Fruit fly (Drosophila melanogaster) S2 (cell line): ENCODE measurements around the gene Prm.

Experiments used
- CG8478 ChIP-seq: fragments of >200 bp; optimal IDR thresholded peaks from 2 replicates; lab custom pipeline; 2018
- CTCF ChIP-seq, 2 experiments: fragments of >200 bp; optimal IDR thresholded peaks; 2 replicates each; lab custom pipeline; 2018

Prm gene

DNA sequence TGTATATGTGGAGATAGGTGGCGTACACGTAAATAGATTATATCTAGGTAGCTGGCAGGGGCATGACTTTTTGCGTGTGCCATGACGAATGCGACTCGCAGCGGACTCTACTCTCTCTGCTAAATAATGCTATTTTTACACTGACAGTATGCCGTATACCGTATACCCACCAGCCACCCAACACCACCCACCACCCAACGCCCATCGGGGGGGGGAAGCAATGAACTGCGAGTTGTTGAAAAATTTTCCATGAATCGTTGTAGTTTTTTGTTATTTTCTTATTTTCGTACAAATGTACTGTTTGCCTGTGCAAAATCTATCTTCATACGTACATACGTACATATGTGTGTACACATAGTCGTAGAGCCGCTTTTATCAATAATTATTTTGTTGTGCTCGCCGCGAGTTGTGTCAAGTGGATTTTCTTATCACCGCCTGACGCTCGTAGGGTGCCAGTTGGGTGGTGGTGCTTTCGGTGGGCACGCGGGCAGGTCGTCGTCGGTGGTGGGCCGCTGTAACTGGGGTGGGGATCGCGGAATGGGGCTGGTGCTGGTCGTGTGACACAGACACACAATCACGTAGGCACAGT, 45.0 kb downstream of the Prm start:
- no peak for TF ChIP-seq CG8478 (lab: Kevin White, UChicago)
- no peak for TF ChIP-seq CTCF (optimal IDR thresholded peaks at IDR 0.05; lab: Kevin White, UChicago)

DNA sequence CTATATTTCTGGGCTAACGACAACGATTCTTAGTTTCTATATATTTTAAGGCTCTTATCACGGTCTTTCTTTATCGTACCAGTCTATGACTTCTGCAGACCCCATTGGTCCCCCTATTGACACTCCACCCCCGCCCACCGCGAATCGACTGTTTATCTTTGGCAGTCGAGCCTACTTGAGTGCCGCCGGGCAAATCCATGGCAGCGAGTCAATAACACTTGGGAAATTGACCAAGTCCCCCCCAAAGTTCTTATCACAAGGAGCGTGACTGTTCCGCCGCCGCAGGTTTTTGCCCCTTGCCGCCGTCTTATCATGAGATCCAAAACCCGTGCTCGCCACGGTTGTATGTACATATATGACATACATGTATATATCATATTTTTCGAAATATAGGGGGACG, 45.5 kb downstream of the Prm start:
- TF ChIP-seq CG8478 (lab: Kevin White, UChicago) (no peak), CTCF (optimal IDR thresholded peaks at IDR 0.05; lab: Kevin White, UChicago) (no peak)

DNA sequence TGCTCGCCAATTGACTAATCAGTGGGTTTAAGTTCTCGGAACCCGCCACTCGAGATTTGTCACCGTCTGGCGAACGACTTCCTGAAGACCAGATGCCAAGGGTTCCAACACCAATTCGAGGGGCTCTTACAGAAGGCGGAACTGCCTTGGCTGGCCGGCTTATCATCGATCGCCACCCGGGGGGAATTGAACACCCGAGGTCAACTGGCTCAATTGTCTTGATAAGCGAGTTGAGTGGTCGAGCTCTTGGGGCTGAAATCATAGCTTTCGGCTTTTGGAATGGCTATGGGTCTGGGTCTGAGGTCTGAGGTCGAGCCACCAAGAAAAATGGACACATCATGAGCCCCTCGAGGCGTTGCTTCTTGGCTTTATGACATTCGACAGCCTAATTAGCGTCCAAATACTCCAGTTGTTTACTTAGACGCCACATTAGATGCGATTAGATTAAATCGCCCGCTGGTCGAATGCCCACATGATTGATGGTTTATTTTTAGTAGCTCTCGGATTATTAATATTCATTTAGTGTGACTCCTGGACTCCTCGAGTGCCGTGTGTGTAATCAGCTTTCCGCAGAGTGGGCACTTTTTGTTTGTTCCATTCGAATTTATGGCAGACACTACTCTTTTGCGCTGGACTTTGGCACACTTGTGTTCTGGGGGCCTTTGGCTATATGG, 46.5 kb downstream of the Prm start:
- no peak for TF ChIP-seq CG8478 (lab: Kevin White, UChicago)
- TF ChIP-seq CTCF (optimal IDR thresholded peaks at IDR 0.05; lab: Kevin White, UChicago) = no peak

DNA sequence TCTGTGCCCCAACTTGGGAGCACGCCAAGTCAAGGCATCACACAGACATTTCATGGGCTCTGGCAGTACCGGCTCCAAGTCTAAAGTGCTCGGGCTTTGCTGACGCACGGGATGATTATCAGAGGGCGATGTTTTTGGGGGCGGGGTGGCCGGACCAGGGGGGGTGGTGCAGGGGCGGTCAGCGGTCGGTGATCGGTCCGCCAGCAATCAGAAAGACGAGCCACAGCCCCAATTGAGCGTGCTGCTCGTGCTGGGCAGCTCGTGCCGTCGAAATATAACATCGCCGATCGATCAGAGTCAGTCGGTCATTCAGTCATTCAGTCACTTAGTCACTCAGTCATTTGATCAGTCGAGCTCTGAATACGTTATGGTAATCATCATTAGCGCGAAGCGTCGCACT, 47.2 kb downstream of the Prm start:
- TF ChIP-seq CTCF (optimal IDR thresholded peaks at IDR 0.05; lab: Kevin White, UChicago) = no peak
- no peak for TF ChIP-seq CG8478 (lab: Kevin White, UChicago)

DNA sequence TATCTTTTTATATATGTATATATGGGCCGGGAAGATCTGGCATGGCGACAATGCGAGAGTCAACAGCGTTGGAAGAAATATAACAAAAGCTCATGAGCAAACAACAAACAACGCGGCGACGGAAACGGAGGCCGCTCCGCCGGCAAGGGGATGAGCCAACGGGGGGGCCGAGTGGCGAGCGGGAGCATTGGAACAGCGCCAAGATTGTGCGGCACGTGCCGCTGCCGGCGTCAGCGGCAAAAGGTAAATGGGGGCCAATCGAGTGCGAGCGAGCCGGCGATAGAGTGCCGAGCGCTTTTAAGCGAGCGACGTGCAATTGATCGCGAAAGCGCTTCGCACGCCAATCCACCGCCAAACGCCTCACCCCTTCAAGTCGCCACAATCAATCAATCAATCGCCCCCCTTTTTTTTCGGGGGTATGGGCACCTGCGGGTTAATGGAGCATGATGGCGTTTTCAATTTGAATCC, 48.6 kb downstream of the Prm start:
- TF ChIP-seq CTCF (optimal IDR thresholded peaks at IDR 0.05; lab: Kevin White, UChicago) = no peak
- no peak for TF ChIP-seq CG8478 (lab: Kevin White, UChicago)

DNA sequence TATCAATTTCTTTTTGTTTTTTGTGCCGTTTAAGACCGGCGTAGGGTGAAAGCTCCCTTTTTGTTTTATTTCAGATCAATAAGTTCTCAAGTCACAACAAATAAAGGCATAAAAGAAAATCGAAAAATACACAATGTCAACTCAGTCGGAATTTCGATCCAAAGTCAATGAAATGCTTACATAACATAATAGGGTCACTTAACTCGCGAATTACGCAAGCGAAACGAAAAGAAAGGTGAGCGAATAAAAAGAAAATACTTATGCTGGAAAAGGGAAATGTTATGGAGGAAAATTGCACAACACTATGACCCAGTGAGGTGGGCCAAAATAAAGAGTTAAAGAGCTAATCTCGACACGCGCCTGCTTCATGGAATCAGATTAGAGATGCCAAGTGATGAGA, 49.2 kb downstream of the Prm start:
- no peak for TF ChIP-seq CG8478 (lab: Kevin White, UChicago)
- TF ChIP-seq CTCF (optimal IDR thresholded peaks at IDR 0.05; lab: Kevin White, UChicago) = no peak

DNA sequence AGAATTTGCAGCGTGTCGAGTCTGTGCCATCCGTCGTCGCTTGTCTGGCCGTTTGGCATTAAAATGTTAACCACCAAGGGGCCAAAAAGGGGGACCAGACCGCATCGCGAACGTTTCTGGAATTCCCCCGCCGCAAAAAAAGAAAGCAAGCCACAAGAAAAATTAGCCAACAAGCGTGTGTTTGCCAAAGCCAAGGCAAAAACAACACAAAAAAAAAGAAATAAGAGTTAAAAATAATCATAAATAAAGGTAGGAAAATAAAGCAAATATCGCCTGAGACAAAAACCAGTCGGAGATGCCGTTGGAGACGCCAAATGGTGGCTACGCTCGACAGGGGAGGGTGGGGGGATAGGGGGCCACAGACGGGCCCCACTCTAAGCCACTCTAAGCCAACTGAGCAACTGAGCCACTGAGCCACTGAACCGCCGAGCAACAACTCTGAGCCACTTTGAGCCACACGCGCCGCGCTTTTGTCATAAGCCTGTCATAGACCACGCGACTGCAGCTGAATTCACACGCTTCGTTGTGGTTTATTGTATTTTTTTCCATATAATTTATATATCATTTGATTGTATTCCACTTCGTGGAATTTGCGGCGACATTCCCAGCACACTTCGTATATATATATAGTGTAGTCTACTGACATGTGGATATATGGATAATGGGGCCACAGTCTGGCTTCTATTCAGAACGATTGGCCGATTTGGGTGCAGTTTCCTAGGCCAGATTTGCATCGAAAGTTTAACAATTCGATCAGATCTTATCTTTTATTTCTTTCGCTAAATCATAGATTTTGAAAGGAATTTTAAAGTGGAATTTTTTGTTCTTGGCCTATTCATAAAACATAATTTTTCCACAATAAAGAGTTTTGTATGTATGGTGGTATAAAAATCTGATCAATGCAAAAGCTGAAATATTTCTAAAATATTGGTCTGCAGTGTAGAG, 51.3 kb downstream of the Prm start:
- no peak for TF ChIP-seq CG8478 (lab: Kevin White, UChicago)
- TF ChIP-seq CTCF (optimal IDR thresholded peaks at IDR 0.05; lab: Kevin White, UChicago) = no peak

DNA sequence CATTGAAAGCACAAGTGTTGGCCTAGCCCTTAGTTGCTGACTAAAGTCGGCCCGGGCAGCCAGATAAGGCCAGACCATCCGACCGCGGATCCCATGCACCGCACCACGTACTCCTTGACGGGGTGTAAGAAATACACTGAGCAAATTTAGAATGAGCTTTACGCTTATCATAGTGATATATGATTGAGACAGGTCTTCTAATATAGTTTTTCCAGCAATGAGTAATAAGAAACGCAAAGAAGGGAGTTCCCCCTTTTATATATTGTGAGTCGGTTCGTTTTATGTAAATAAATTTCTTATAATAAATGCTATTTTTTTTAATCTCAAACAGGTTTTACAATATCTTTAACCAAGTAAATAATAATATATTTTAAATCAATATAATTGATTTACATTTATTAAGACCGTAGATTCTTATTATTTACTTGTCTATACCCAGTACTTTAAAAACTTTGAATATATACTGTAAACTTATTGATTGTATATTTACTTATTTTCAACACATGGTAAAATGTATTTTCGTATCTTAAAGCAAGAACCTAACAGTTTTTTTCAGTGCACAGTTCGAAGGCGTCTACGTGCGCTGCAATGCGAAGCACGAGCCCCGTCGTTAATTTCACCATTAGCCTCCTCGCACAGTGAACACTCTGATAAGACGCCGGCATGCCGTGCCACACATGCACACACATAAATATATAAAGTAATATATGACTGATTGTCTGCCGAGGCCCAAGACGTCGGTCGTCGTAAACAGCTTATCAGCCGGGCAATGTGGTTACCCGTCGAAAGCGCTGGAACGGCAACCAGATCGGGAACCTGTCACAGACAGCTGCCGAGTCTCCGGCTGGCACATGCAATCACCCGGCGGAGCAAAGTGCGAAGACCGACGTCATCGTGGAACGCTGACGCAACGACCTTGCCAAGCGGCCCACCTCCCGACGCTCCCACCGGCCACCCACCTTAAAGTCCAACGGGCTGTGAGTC, 52.9 kb downstream of the Prm start:
- TF ChIP-seq CTCF (optimal IDR thresholded peaks at IDR 0.05; lab: Kevin White, UChicago) (no peak), CG8478 (lab: Kevin White, UChicago) (no peak)

DNA sequence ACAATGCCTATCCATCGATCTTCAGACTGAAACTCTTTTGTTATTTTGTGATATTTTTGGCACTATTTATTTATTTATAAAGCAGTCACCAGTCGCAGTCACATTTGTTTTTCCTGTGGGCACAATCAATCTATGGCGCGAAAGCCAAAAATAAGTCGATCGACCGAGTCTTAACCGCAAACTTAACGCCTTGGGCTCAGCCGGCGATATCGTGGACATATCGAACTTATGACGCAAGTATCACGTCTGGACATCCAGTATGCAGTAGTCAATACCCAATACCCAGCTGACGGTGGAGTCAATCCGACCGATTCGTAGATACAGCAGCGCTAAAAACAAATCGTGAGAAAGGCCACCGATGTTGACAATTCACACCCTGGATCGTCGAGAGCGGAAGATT, 54.5 kb downstream of the Prm start:
- TF ChIP-seq CG8478 (lab: Kevin White, UChicago) (no peak), CTCF (optimal IDR thresholded peaks at IDR 0.05; lab: Kevin White, UChicago) (no peak)

DNA sequence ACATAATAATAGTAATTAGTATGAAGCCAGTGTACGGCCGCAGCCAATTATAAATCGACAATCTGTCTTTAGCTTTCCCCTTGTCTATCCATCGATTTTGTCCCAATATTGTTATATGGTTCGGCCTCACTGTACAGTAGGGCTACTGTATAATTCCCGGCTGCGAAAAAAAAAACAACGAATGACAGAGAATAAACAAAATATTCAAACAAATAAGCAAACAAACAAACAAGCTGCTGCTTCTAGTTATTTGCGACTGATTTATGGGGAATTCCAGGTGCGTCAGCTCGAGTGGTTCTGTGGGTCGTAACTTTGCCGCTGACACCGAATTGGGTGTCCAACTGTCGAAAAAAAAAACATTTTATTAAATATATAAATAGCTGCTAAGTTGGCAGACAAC, 55.4 kb downstream of the Prm start:
- TF ChIP-seq CTCF (optimal IDR thresholded peaks at IDR 0.05; lab: Kevin White, UChicago) (no peak), CG8478 (lab: Kevin White, UChicago) (no peak)

DNA sequence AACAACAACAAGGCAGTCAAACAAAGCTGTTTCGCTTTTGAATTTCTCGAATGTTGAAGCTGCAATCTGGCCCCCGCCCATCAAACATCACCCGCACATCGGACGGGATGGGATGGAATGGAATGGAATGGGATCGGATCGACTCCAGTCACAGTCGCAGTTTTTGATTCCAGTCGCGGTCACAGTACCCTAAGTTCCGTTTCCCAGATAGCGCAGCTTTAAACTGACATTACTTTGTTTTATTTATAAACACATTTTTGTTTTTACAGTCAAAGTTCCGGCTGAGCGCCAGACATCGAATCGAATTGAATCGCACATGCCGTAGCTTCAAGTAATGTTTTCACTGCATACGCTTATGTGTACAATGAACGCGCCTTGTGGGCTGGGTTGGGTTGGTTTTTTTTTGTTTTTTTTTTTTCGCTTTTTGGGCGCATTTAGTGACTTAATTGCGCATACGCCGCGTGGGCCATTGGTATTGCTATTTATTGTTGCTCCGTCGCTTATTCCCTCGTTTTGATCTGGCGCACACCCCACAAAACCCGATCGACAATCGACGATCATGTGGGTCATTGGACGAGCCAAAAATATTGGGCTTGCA, 56.3 kb downstream of the Prm start:
- TF ChIP-seq CTCF (optimal IDR thresholded peaks at IDR 0.05; lab: Kevin White, UChicago) (no peak), CG8478 (lab: Kevin White, UChicago) (no peak)

DNA sequence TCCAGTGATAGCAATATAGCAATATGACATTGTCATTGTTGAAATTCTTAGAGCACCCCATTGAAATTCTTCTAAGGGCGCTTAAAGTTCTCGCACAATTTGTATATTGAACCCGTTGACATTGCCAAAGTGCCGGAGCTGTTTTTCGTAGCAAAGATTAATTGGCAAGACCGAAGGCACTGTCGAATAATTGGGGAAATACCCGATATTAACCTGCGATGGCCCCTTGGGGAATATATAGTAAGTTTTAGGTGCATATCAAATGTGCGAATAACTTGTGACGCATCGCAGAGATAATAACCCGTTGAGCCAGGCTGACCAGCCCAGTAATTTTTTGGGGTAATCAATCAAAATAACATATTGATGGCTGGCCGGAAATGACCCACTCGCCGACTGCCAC, 58.5 kb downstream of the Prm start:
- TF ChIP-seq CTCF (optimal IDR thresholded peaks at IDR 0.05; lab: Kevin White, UChicago) = no peak
- TF ChIP-seq CG8478 (lab: Kevin White, UChicago) = no peak

DNA sequence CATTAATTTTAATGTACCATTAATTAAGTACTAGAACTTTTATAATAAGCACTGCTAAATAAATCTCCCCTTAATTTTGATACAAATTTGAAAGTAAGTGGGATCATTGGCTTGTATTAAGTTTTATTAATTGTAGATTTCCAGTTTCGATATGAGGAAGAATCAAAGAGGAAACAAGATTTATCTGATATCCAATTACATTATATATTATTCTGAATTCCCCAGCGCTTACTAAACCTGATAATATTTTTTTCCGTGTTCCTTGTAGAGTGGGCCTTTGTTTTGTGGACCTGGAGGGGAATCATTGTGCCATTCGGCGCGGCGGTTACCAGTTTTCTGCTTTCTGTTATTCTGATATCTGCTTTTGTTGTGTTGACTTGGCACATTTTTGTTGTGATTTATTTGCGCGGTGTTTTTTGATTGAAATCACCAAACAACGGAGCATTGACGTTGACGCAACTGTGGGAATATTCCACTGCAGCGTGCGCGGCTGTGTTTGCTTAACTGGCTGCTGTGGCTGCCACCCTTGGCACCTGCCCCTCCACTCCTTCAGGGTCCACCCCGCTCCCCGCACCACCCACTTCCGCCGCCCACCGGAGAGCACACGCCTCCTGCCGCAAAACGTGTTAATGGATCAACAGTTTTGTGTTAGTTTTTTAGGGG, 60.6 kb downstream of the Prm start:
- no peak for TF ChIP-seq CTCF (optimal IDR thresholded peaks at IDR 0.05; lab: Kevin White, UChicago)
- no peak for TF ChIP-seq CG8478 (lab: Kevin White, UChicago)
